Fruit fly (Drosophila melanogaster) whole organism, embryonic: ENCODE data around the gene Crz.

Experiments used
- Atf-2 ChIP-seq: fragments of 200-800 bp; sonication (Bioruptor generic); optimal IDR thresholded peaks from 2 replicates; lab custom pipeline; 2016; ENCODE audit warnings: missing biosample characterization, missing genetic modification characterization
- CG11398 ChIP-seq: fragments of 200-800 bp; sonication (Bioruptor generic); optimal IDR thresholded peaks from 2 replicates; lab custom pipeline; 2016; ENCODE audit warnings: missing biosample characterization, missing genetic modification characterization
- CG11504 ChIP-seq: fragments of 200-800 bp; sonication (Bioruptor generic); optimal IDR thresholded peaks from 3 replicates; lab custom pipeline; 2019; ENCODE audit warnings: missing biosample characterization, mild to moderate bottlenecking, missing genetic modification characterization, moderate library complexity
- CG1233 ChIP-seq: fragments of 200-800 bp; sonication (Bioruptor generic); optimal IDR thresholded peaks from 4 replicates; lab custom pipeline; 2018; ENCODE audit warnings: missing biosample characterization, mild to moderate bottlenecking, missing genetic modification characterization
- CG12391 ChIP-seq: fragments of 200-800 bp; sonication (Bioruptor generic); optimal IDR thresholded peaks from 3 replicates; lab custom pipeline; 2018; ENCODE audit warnings: missing biosample characterization, mild to moderate bottlenecking, missing genetic modification characterization, moderate library complexity
- CG12659 ChIP-seq: fragments of 200-800 bp; sonication (Bioruptor generic); optimal IDR thresholded peaks from 3 replicates; lab custom pipeline; 2017; ENCODE audit warnings: mild to moderate bottlenecking, missing biosample characterization, missing genetic modification reagents, missing genetic modification characterization
- CG13424 ChIP-seq: fragments of 200-800 bp; sonication (Bioruptor generic); optimal IDR thresholded peaks from 2 replicates; lab custom pipeline; 2019; ENCODE audit warnings: missing biosample characterization, mild to moderate bottlenecking, missing genetic modification characterization, moderate library complexity
- CG17359 ChIP-seq: fragments of 200-800 bp; sonication (Bioruptor generic); optimal IDR thresholded peaks from 3 replicates; lab custom pipeline; 2018; ENCODE audit warnings: missing biosample characterization, mild to moderate bottlenecking, missing genetic modification characterization, moderate library complexity
- CG18599 ChIP-seq: fragments of 200-800 bp; sonication (Bioruptor generic); optimal IDR thresholded peaks from 3 replicates; lab custom pipeline; 2017; ENCODE audit warnings: missing biosample characterization, missing genetic modification characterization, mild to moderate bottlenecking, moderate library complexity, missing genetic modification reagents
- CG2129 ChIP-seq: fragments of 200-800 bp; sonication (Bioruptor generic); IDR thresholded peaks from 2 replicates; pipeline ENCODE4 v1.3.6; 2022; ENCODE audit warnings: missing biosample characterization, missing genetic modification characterization; ENCODE audit not compliant: partially characterized antibody
- CG2202 ChIP-seq: fragments of 200-800 bp; sonication (Bioruptor generic); optimal IDR thresholded peaks from 2 replicates; lab custom pipeline; 2018; ENCODE audit warnings: missing biosample characterization, mild to moderate bottlenecking, missing genetic modification characterization
- CG31365 ChIP-seq: fragments of 200-800 bp; sonication (Bioruptor generic); optimal IDR thresholded peaks from 2 replicates; lab custom pipeline; 2018; ENCODE audit warnings: missing biosample characterization, mild to moderate bottlenecking, missing genetic modification characterization
- CG31388 ChIP-seq: fragments of 200-800 bp; sonication (Bioruptor generic); optimal IDR thresholded peaks from 2 replicates; lab custom pipeline; 2016; ENCODE audit warnings: missing biosample characterization, missing genetic modification characterization
- CG6791 ChIP-seq: fragments of 200-800 bp; sonication (Bioruptor generic); IDR thresholded peaks from 3 replicates; pipeline ENCODE4 v1.3.6; 2022; ENCODE audit warnings: missing biosample characterization, missing genetic modification characterization; ENCODE audit not compliant: partially characterized antibody
- CG7556 ChIP-seq: fragments of 200-800 bp; sonication (Bioruptor generic); optimal IDR thresholded peaks from 2 replicates; lab custom pipeline; 2017; ENCODE audit warnings: missing biosample characterization, mild to moderate bottlenecking, missing genetic modification characterization
- CG7786 ChIP-seq: fragments of 200-800 bp; sonication (Bioruptor generic); optimal IDR thresholded peaks from 2 replicates; lab custom pipeline; 2016; ENCODE audit warnings: missing biosample characterization, missing genetic modification characterization
- CG8765 ChIP-seq: fragments of 200-800 bp; sonication (Bioruptor generic); IDR thresholded peaks from 2 replicates; pipeline ENCODE4 v1.3.6; 2022; ENCODE audit warnings: missing biosample characterization, missing genetic modification characterization
- CG8924 ChIP-seq: fragments of 200-800 bp; optimal IDR thresholded peaks from 3 replicates; lab custom pipeline; 2019; ENCODE audit warnings: missing biosample characterization, mild to moderate bottlenecking, missing genetic modification characterization, moderate library complexity
- CG9727 ChIP-seq: fragments of 200-800 bp; sonication (Bioruptor generic); optimal IDR thresholded peaks from 3 replicates; lab custom pipeline; 2017; ENCODE audit warnings: missing biosample characterization, mild to moderate bottlenecking, missing genetic modification characterization
- Chrac-16 ChIP-seq: fragments of 200-800 bp; sonication (Bioruptor generic); optimal IDR thresholded peaks from 3 replicates; lab custom pipeline; 2016; ENCODE audit warnings: missing biosample characterization, missing genetic modification characterization
- HHEX ChIP-seq: fragments of 200-800 bp; sonication (Bioruptor generic); optimal IDR thresholded peaks from 3 replicates; lab custom pipeline; 2017; ENCODE audit warnings: missing biosample characterization, mild to moderate bottlenecking, missing genetic modification characterization, missing genetic modification reagents
- HLH4C ChIP-seq: fragments of 200-800 bp; sonication (Bioruptor generic); IDR thresholded peaks from 3 replicates; pipeline ENCODE4 v1.3.6; 2022; ENCODE audit warnings: missing biosample characterization, missing genetic modification characterization; ENCODE audit not compliant: partially characterized antibody
- HmgD ChIP-seq: fragments of 200-800 bp; sonication (Bioruptor generic); optimal IDR thresholded peaks from 3 replicates; lab custom pipeline; 2016; ENCODE audit warnings: missing biosample characterization, missing genetic modification characterization
- Lpt ChIP-seq: fragments of >200 bp; optimal IDR thresholded peaks from 2 replicates; lab custom pipeline; 2018; ENCODE audit warnings: missing biosample characterization, missing genetic modification characterization
- Oli ChIP-seq: fragments of 200-800 bp; sonication (Bioruptor generic); optimal IDR thresholded peaks from 2 replicates; lab custom pipeline; 2018; ENCODE audit warnings: missing biosample characterization, mild to moderate bottlenecking, missing genetic modification characterization, moderate library complexity
- Poxn ChIP-seq: fragments of 200-800 bp; sonication (Bioruptor generic); IDR thresholded peaks from 2 replicates; pipeline ENCODE4 v1.3.6; 2022; ENCODE audit warnings: missing biosample characterization, missing genetic modification characterization
- Sin3A ChIP-seq: fragments of >200 bp; optimal IDR thresholded peaks from 2 replicates; lab custom pipeline; 2018
- Sry-β ChIP-seq: fragments of 200-800 bp; sonication (Bioruptor generic); optimal IDR thresholded peaks from 2 replicates; lab custom pipeline; 2018; ENCODE audit warnings: missing biosample characterization, mild to moderate bottlenecking, missing genetic modification characterization, moderate library complexity
- YL-1 ChIP-seq: fragments of 200-800 bp; sonication (Bioruptor generic); optimal IDR thresholded peaks from 3 replicates; lab custom pipeline; 2017; ENCODE audit warnings: missing biosample characterization, mild to moderate bottlenecking, missing genetic modification characterization
- bowl ChIP-seq: fragments of 200-800 bp; sonication (Bioruptor generic); IDR thresholded peaks from 2 replicates; pipeline ENCODE4 v1.3.6; 2022; ENCODE audit warnings: missing biosample characterization, missing genetic modification characterization
- cad ChIP-seq: fragments of >200 bp; optimal IDR thresholded peaks from 2 replicates; lab custom pipeline; 2017; ENCODE audit warnings: missing biosample characterization, missing genetic modification characterization
- disco-r ChIP-seq: fragments of 200-800 bp; sonication (Bioruptor generic); optimal IDR thresholded peaks from 2 replicates; lab custom pipeline; 2016; ENCODE audit warnings: missing biosample characterization, missing genetic modification characterization
- esg ChIP-seq: fragments of 200-800 bp; sonication (Bioruptor generic); conservative IDR thresholded peaks from 2 replicates; pipeline ENCODE4 v1.3.6; 2022; ENCODE audit warnings: missing biosample characterization, missing genetic modification characterization
- hbn ChIP-seq: fragments of 200-800 bp; sonication (Bioruptor generic); IDR thresholded peaks from 2 replicates; pipeline ENCODE4 v1.3.6; 2022; ENCODE audit warnings: missing biosample characterization, missing genetic modification characterization; ENCODE audit not compliant: partially characterized antibody
- hkb ChIP-seq, 2 experiments: fragments of 200-800 bp in 1 of 2; fragments of >200 bp in 1 of 2; sonication (Bioruptor generic) in 1 of 2; IDR thresholded peaks in 1 of 2; optimal IDR thresholded peaks in 1 of 2; 2 replicates each; pipeline versions ENCODE4 v1.3.6 to Lab custom; 2017 to 2022; ENCODE audit warnings: missing biosample characterization in 1 of 2, missing genetic modification characterization in 1 of 2
- lab ChIP-seq: fragments of 200-800 bp; sonication (Bioruptor generic); optimal IDR thresholded peaks from 3 replicates; lab custom pipeline; 2017; ENCODE audit warnings: missing biosample characterization, missing genetic modification characterization, mild to moderate bottlenecking, moderate library complexity, missing genetic modification reagents
- pfk ChIP-seq: fragments of 200-800 bp; sonication (Bioruptor generic); optimal IDR thresholded peaks from 2 replicates; lab custom pipeline; 2018; ENCODE audit warnings: missing biosample characterization, mild to moderate bottlenecking, missing genetic modification characterization, moderate library complexity
- pho ChIP-seq: fragments of 200-800 bp; sonication (Bioruptor generic); optimal IDR thresholded peaks from 2 replicates; lab custom pipeline; 2016; ENCODE audit warnings: missing biosample characterization, missing genetic modification characterization
- row ChIP-seq: fragments of 200-800 bp; sonication (Bioruptor generic); IDR thresholded peaks from 3 replicates; pipeline ENCODE4 v1.3.6; 2022; ENCODE audit warnings: missing biosample characterization, missing genetic modification characterization
- sima ChIP-seq: fragments of 200-800 bp; sonication (Bioruptor generic); optimal IDR thresholded peaks from 2 replicates; lab custom pipeline; 2016; ENCODE audit warnings: missing biosample characterization, missing genetic modification characterization
- sob ChIP-seq: fragments of 200-800 bp; sonication (Bioruptor generic); IDR thresholded peaks from 2 replicates; pipeline ENCODE4 v1.3.6; 2022; ENCODE audit warnings: missing biosample characterization, missing genetic modification characterization
- sr ChIP-seq: fragments of 200-800 bp; sonication (Bioruptor generic); IDR thresholded peaks from 3 replicates; pipeline ENCODE4 v1.3.6; 2022; ENCODE audit warnings: missing biosample characterization, missing genetic modification characterization
- tgo ChIP-seq: fragments of 200-800 bp; sonication (Bioruptor generic); IDR thresholded peaks from 3 replicates; pipeline ENCODE4 v1.3.6; 2022; ENCODE audit warnings: missing biosample characterization, missing genetic modification characterization
- tin ChIP-seq: fragments of 200-800 bp; sonication (Bioruptor generic); optimal IDR thresholded peaks from 3 replicates; lab custom pipeline; 2016; ENCODE audit warnings: missing biosample characterization, missing genetic modification characterization
- tll ChIP-seq, 2 experiments: fragments of 200-800 bp in 1 of 2; fragments of >200 bp in 1 of 2; sonication (Bioruptor generic) in 1 of 2; optimal IDR thresholded peaks; 2 replicates each; lab custom pipeline; 2017 to 2019; ENCODE audit warnings: missing biosample characterization in 2 of 2, missing genetic modification characterization in 2 of 2, mild to moderate bottlenecking in 1 of 2, moderate library complexity in 1 of 2
- unpg ChIP-seq: fragments of 200-800 bp; sonication (Bioruptor generic); optimal IDR thresholded peaks from 3 replicates; lab custom pipeline; 2018; ENCODE audit warnings: missing biosample characterization, mild to moderate bottlenecking, missing genetic modification characterization, moderate library complexity

Gene Crz

dm6 chr3R:14288669-14289383, 25.8 kb upstream of the Crz start, which contains the start of gene red (continued):
- TF ChIP-seq Sin3A (lab: Kevin White, UChicago) (no peak), CG2202 (peak; percentile 9), CG31365 (peak; percentile 12), YL-1 (GFP tag; lab: Kevin White, UChicago) (peak; percentile 37), CG8924 (tag; lab: Kevin White, UChicago) (peak; percentile 79), Poxn (GFP tag; lab: Robert Waterston, UW) (peak; percentile 39; the same call in 1 of the 2 replicates), Chrac-16 (GFP tag; lab: Kevin White, UChicago) (peak; percentile 70), bowl (GFP tag; lab: Robert Waterston, UW) (no peak), CG2129 (GFP tag; lab: Robert Waterston, UW) (no peak), cad (GFP tag; lab: Kevin White, UChicago) (no peak), CG1233 (peak; percentile 66), sob (peak; percentile 77), CG6791 (GFP tag; lab: Robert Waterston, UW) (no peak; the same call in 2 of the 3 replicates), HLH4C (GFP tag; lab: Robert Waterston, UW) (0 out of 3 replicates have a peak, but pooled peaks have one; percentile 22), CG7786 (GFP tag; lab: Kevin White, UChicago) (peak; percentile 49), row (peak; percentile 90), Atf-2 (GFP tag; lab: Kevin White, UChicago) (peak; percentile 14), CG8765 (GFP tag; lab: Robert Waterston, UW) (no peak), esg (GFP tag; lab: Robert Waterston, UW) (peak; percentile 66), sima (GFP tag; lab: Kevin White, UChicago) (no peak), CG11398 (GFP tag; lab: Kevin White, UChicago) (no peak)

dm6 chr3R:14289958-14290835, 24.5 kb upstream of the Crz start:
- TF ChIP-seq CG13424 (tag; lab: Kevin White, UChicago) = peak; percentile 52
- TF ChIP-seq pfk (GFP tag; lab: Kevin White, UChicago) = no peak
- TF ChIP-seq sr = peak; percentile 98
- no peak for TF ChIP-seq tll (GFP tag; optimal IDR thresholded peaks at IDR 0.05; lab: Kevin White, UChicago)
- TF ChIP-seq CG17359 (tag; lab: Kevin White, UChicago) = peak; percentile 11
- TF ChIP-seq HHEX (GFP tag; lab: Kevin White, UChicago) = peak; percentile 46
- TF ChIP-seq CG31388 (GFP tag; lab: Kevin White, UChicago) = no peak
- TF ChIP-seq HmgD (GFP tag; lab: Kevin White, UChicago) = no peak
- peak; percentile 8 for TF ChIP-seq Oli (tag; lab: Kevin White, UChicago)
- TF ChIP-seq tgo (GFP tag; lab: Robert Waterston, UW) = peak; percentile 19; the same call in 1 of the 3 replicates
- TF ChIP-seq Sry-β = no peak
- peak; percentile 8 for TF ChIP-seq tin
- TF ChIP-seq CG12391 (tag; lab: Kevin White, UChicago) = peak; percentile 23
- TF ChIP-seq unpg (GFP tag; lab: Kevin White, UChicago) = peak; percentile 3
- peak; percentile 48 for TF ChIP-seq CG12659
- no peak for TF ChIP-seq Lpt (GFP tag; lab: Kevin White, UChicago)
- no peak for TF ChIP-seq disco-r
- TF ChIP-seq hkb (optimal IDR thresholded peaks at IDR 0.05; lab: Kevin White, UChicago) = no peak
- no peak for TF ChIP-seq hkb (GFP tag; IDR thresholded peaks at IDR 0.05; lab: Robert Waterston, UW)
- TF ChIP-seq CG11504 = peak; percentile 61
- no peak for TF ChIP-seq hbn
- TF ChIP-seq CG18599 (GFP tag; lab: Kevin White, UChicago) = peak; percentile 51
- TF ChIP-seq CG7556 (GFP tag; lab: Kevin White, UChicago) = peak; percentile 28
- no peak for TF ChIP-seq CG9727 (GFP tag; lab: Kevin White, UChicago)
- TF ChIP-seq lab = peak; percentile 48
- no peak for TF ChIP-seq pho (GFP tag; lab: Kevin White, UChicago)
